Worm (Caenorhabditis elegans) whole organism, midembryonic: ENCODE measurements around the gene F26G1.3.

Experiments
- T22C8.4 ChIP-seq: fragments of 200-800 bp; sonication (Bioruptor generic); IDR thresholded peaks from 2 replicates; pipeline ENCODE4 v1.3.6; 2022; ENCODE audit warnings: missing genetic modification characterization, missing compliant biosample characterization
- cog-1 ChIP-seq: sonication (generic microtip); optimal IDR thresholded peaks from 2 replicates; lab custom pipeline; 2016; ENCODE audit warnings: missing genetic modification characterization, missing compliant biosample characterization
- flt-1 ChIP-seq: fragments of 200-800 bp; sonication (Bioruptor generic); IDR thresholded peaks from 2 replicates; pipeline ENCODE4 v1.3.6; 2022; ENCODE audit warnings: missing genetic modification characterization, missing compliant biosample characterization
- klf-2 ChIP-seq: fragments of 200-800 bp; sonication (Bioruptor generic); conservative IDR thresholded peaks from 2 replicates; pipeline ENCODE4 v1.3.6; 2022; ENCODE audit warnings: missing genetic modification reagents, missing genetic modification characterization, missing compliant biosample characterization
- med-1 ChIP-seq: sonication (generic microtip); optimal IDR thresholded peaks from 2 replicates; lab custom pipeline; 2017; ENCODE audit warnings: missing genetic modification characterization, mild to moderate bottlenecking, missing compliant biosample characterization, antibody characterized with exemption, missing genetic modification reagents; ENCODE audit not compliant: insufficient read depth
- ref-1 ChIP-seq: fragments of 200-800 bp; sonication (Bioruptor generic); conservative IDR thresholded peaks from 2 replicates; pipeline ENCODE4 v1.3.6; 2022; ENCODE audit warnings: missing genetic modification reagents, missing genetic modification characterization, missing compliant biosample characterization
- tab-1 ChIP-seq: fragments of 200-800 bp; sonication (Bioruptor generic); IDR thresholded peaks from 2 replicates; pipeline ENCODE4 v1.3.6; 2022; ENCODE audit warnings: missing genetic modification characterization, missing compliant biosample characterization
- ztf-23 ChIP-seq: fragments of 200-800 bp; sonication (Bioruptor generic); IDR thresholded peaks from 2 replicates; pipeline ENCODE4 v1.3.6; 2022; ENCODE audit warnings: missing genetic modification reagents, missing genetic modification characterization, missing compliant biosample characterization
- ztf-29 ChIP-seq: fragments of 200-800 bp; sonication (Bioruptor generic); IDR thresholded peaks from 2 replicates; pipeline ENCODE4 v1.3.6; 2022; ENCODE audit warnings: missing genetic modification reagents, missing genetic modification characterization, missing compliant biosample characterization

The F26G1.3 gene

ce11 chrII:4805799-4806198, 47.2 kb downstream of the F26G1.3 start:
- TF ChIP-seq ref-1 (no peak), med-1 (GFP tag; lab: Kevin White, UChicago) (no peak), flt-1 (GFP tag; lab: Robert Waterston, UW) (no peak), ztf-29 (GFP tag; lab: Robert Waterston, UW) (no peak), klf-2 (GFP tag; lab: Robert Waterston, UW) (no peak), tab-1 (no peak), cog-1 (tag; lab: Kevin White, UChicago) (no peak)

- TF ChIP-seq ztf-29 (GFP tag; lab: Robert Waterston, UW) (no peak), T22C8.4 (GFP tag; lab: Robert Waterston, UW) (no peak), ztf-23 (GFP tag; lab: Robert Waterston, UW) (no peak), med-1 (GFP tag; lab: Kevin White, UChicago) (no peak), ref-1 (no peak), cog-1 (tag; lab: Kevin White, UChicago) (no peak), flt-1 (GFP tag; lab: Robert Waterston, UW) (no peak), klf-2 (GFP tag; lab: Robert Waterston, UW) (no peak), tab-1 (no peak)
Observed at ce11 chrII:4806261-4806660, 47.7 kb downstream of the F26G1.3 start.

- no peak for TF ChIP-seq tab-1
- no peak for TF ChIP-seq flt-1 (GFP tag; lab: Robert Waterston, UW)
- no peak for TF ChIP-seq T22C8.4 (GFP tag; lab: Robert Waterston, UW)
- TF ChIP-seq ztf-29 (GFP tag; lab: Robert Waterston, UW), result no peak
- TF ChIP-seq klf-2 (GFP tag; lab: Robert Waterston, UW), result no peak
- no peak for TF ChIP-seq ztf-23 (GFP tag; lab: Robert Waterston, UW)
- no peak for TF ChIP-seq cog-1 (tag; lab: Kevin White, UChicago)
- TF ChIP-seq ref-1, result no peak
- TF ChIP-seq med-1 (GFP tag; lab: Kevin White, UChicago), result no peak
Observed at ce11 chrII:4806726-4807125, 48.2 kb downstream of the F26G1.3 start.
